Worm (Caenorhabditis elegans): Measurements from ENCODE around the gene suex-2.

- no peak for TF ChIP-seq nfya-1 (tag; optimal IDR thresholded peaks at IDR 0.05)
- no peak for TF ChIP-seq T23F11.4 (GFP tag; optimal IDR thresholded peaks at IDR 0.05)
- TF ChIP-seq ceh-22 (tag; optimal IDR thresholded peaks at IDR 0.05): no peak
- no peak for TF ChIP-seq nhr-11 (tag; optimal IDR thresholded peaks at IDR 0.05)
- TF ChIP-seq mec-3 (tag; optimal IDR thresholded peaks at IDR 0.05; ENCODE audit: borderline replicate concordance): no peak
- no peak for TF ChIP-seq pat-9 (tag; optimal IDR thresholded peaks at IDR 0.05)
- TF ChIP-seq pha-4 (tag; optimal IDR thresholded peaks at IDR 0.05): no peak
- no peak for TF ChIP-seq ceh-2 (tag; optimal IDR thresholded peaks at IDR 0.05)
- no peak for TF ChIP-seq ceh-14 (tag; optimal IDR thresholded peaks at IDR 0.05)
These were observed 42.2 kb downstream of the suex-2 start, which contains the start of gene C53D6.11 for ce11 chrIV:9010257-9010656.

Data from whole organism, late embryonic.